Worm (Caenorhabditis elegans): Measurements from ENCODE around the gene srv-25.

ce11 chrIV:6266499-6266898 is 37.0 kb downstream of the srv-25 start, which contains the start of gene srv-29:
- TF ChIP-seq ceh-9 (tag; optimal IDR thresholded peaks at IDR 0.05) (no peak), F13H6.1 (tag; optimal IDR thresholded peaks at IDR 0.05) (no peak), ama-1 (optimal IDR thresholded peaks at IDR 0.05) (no peak), dve-1 (tag; optimal IDR thresholded peaks at IDR 0.05) (no peak), dmd-4 (tag; optimal IDR thresholded peaks at IDR 0.05; ENCODE audit: borderline replicate concordance) (no peak), unc-3 (GFP tag; conservative IDR thresholded peaks at IDR 0.05) (no peak), unc-3 (tag; optimal IDR thresholded peaks at IDR 0.05) (no peak), tbx-2 (tag; optimal IDR thresholded peaks at IDR 0.05) (no peak), elt-2 (tag; optimal IDR thresholded peaks at IDR 0.05) (no peak), ceh-19 (GFP tag; optimal IDR thresholded peaks at IDR 0.05) (no peak), ceh-2 (tag; optimal IDR thresholded peaks at IDR 0.05) (no peak), unc-86 (tag; optimal IDR thresholded peaks at IDR 0.05) (no peak)
